Worm (Caenorhabditis elegans): ENCODE data around the gene abi-1.
A peak's percentile ranks its signal among the peaks of the same experiment; 100 is the strongest.

The abi-1 gene

ce11 chrIII:5730041-5730440, 37.5 kb upstream of the abi-1 start:
- no peak for TF ChIP-seq pha-4 (tag; optimal IDR thresholded peaks at IDR 0.05)

ce11 chrIII:5729367-5729766, 36.8 kb upstream of the abi-1 start:
- TF ChIP-seq lin-39 (tag; optimal IDR thresholded peaks at IDR 0.05) (no peak), nhr-25 (tag; optimal IDR thresholded peaks at IDR 0.05) (no peak), mml-1 (tag; optimal IDR thresholded peaks at IDR 0.05) (no peak), unc-39 (tag; optimal IDR thresholded peaks at IDR 0.05) (no peak), eor-1 (tag; optimal IDR thresholded peaks at IDR 0.05) (no peak), ceh-82 (tag; optimal IDR thresholded peaks at IDR 0.05) (no peak), nhr-237 (tag; optimal IDR thresholded peaks at IDR 0.05) (no peak), tbx-2 (tag; optimal IDR thresholded peaks at IDR 0.05) (no peak), snpc-4 (tag; optimal IDR thresholded peaks at IDR 0.05) (no peak), fos-1 (tag; optimal IDR thresholded peaks at IDR 0.05) (no peak), hmg-11 (tag; optimal IDR thresholded peaks at IDR 0.05) (no peak), egl-27 (tag; optimal IDR thresholded peaks at IDR 0.05) (no peak), fkh-10 (GFP tag; optimal IDR thresholded peaks at IDR 0.05) (no peak), elt-2 (tag; optimal IDR thresholded peaks at IDR 0.05) (no peak), nhr-12 (tag; optimal IDR thresholded peaks at IDR 0.05) (no peak), aly-2 (tag; optimal IDR thresholded peaks at IDR 0.05) (no peak), nfya-1 (tag; optimal IDR thresholded peaks at IDR 0.05; ENCODE audit: insufficient read depth) (no peak), egl-5 (tag; optimal IDR thresholded peaks at IDR 0.05) (no peak), zag-1 (tag; optimal IDR thresholded peaks at IDR 0.05) (no peak)

ce11 chrIII:5727827-5728226, 35.3 kb upstream of the abi-1 start, which contains the start of gene egg-1:
Gene egg-1, plus strand, starts transcription at chrIII:5728180.
- TF ChIP-seq lsy-12 (tag; optimal IDR thresholded peaks at IDR 0.05) (no peak), ama-1 (optimal IDR thresholded peaks at IDR 0.05) (no peak)

- no peak for TF ChIP-seq hmg-11 (tag; optimal IDR thresholded peaks at IDR 0.05)
- no peak for TF ChIP-seq lin-15B (tag; optimal IDR thresholded peaks at IDR 0.05)
- TF ChIP-seq ZK546.5 (tag; optimal IDR thresholded peaks at IDR 0.05) = no peak
- no peak for TF ChIP-seq egl-5 (tag; optimal IDR thresholded peaks at IDR 0.05)
- no peak for TF ChIP-seq nhr-237 (tag; optimal IDR thresholded peaks at IDR 0.05)
- TF ChIP-seq nhr-43 (tag; optimal IDR thresholded peaks at IDR 0.05; ENCODE audit: poor library complexity, severe bottlenecking) = no peak
- TF ChIP-seq mdl-1 (tag; optimal IDR thresholded peaks at IDR 0.05) = no peak
- TF ChIP-seq ceh-82 (tag; optimal IDR thresholded peaks at IDR 0.05) = no peak
- no peak for TF ChIP-seq lsy-12 (tag; optimal IDR thresholded peaks at IDR 0.05)
- TF ChIP-seq daf-12 (tag; optimal IDR thresholded peaks at IDR 0.05) = no peak
- TF ChIP-seq zag-1 (tag; optimal IDR thresholded peaks at IDR 0.05) = no peak
- no peak for TF ChIP-seq sea-2 (GFP tag; optimal IDR thresholded peaks at IDR 0.05)
These were observed 30.0 kb upstream of the abi-1 start, which contains the start of gene wrm-1 for ce11 chrIII:5722550-5722949. Gene wrm-1, plus strand, starts transcription at chrIII:5722850.

ce11 chrIII:5721888-5722287, 29.3 kb upstream of the abi-1 start:
- no peak for TF ChIP-seq nhr-28 (tag; optimal IDR thresholded peaks at IDR 0.05)
- TF ChIP-seq eor-1 (tag; optimal IDR thresholded peaks at IDR 0.05) = no peak
- TF ChIP-seq lin-39 (tag; optimal IDR thresholded peaks at IDR 0.05) = no peak
- no peak for TF ChIP-seq fkh-2 (tag; optimal IDR thresholded peaks at IDR 0.05)
- TF ChIP-seq hmg-11 (tag; optimal IDR thresholded peaks at IDR 0.05) = peak; percentile 41
- TF ChIP-seq ama-1 (optimal IDR thresholded peaks at IDR 0.05) = no peak
- peak; percentile 87 for TF ChIP-seq pqm-1 (tag; optimal IDR thresholded peaks at IDR 0.05)
- peak; percentile 42 for TF ChIP-seq R02D3.7 (tag; optimal IDR thresholded peaks at IDR 0.05)
- peak; percentile 90 for TF ChIP-seq nhr-43 (tag; optimal IDR thresholded peaks at IDR 0.05; ENCODE audit: poor library complexity, severe bottlenecking)
- TF ChIP-seq ceh-28 (tag; optimal IDR thresholded peaks at IDR 0.05) = peak; percentile 79
- peak; percentile 91 for TF ChIP-seq elt-2 (tag; optimal IDR thresholded peaks at IDR 0.05)
- peak; percentile 52 for TF ChIP-seq lin-15B (tag; optimal IDR thresholded peaks at IDR 0.05)
- peak; percentile 54 for TF ChIP-seq pha-4 (tag; optimal IDR thresholded peaks at IDR 0.05)
- no peak for TF ChIP-seq zag-1 (tag; optimal IDR thresholded peaks at IDR 0.05)
- peak; percentile 85 for TF ChIP-seq snpc-4 (tag; optimal IDR thresholded peaks at IDR 0.05)
- peak; percentile 50 for TF ChIP-seq elt-1 (tag; optimal IDR thresholded peaks at IDR 0.05)
- peak; percentile 74 for TF ChIP-seq nhr-23 (tag; optimal IDR thresholded peaks at IDR 0.05)
- TF ChIP-seq lsy-12 (tag; optimal IDR thresholded peaks at IDR 0.05) = peak; percentile 83
- TF ChIP-seq nhr-25 (tag; optimal IDR thresholded peaks at IDR 0.05) = peak; percentile 24
- TF ChIP-seq jun-1 (tag; optimal IDR thresholded peaks at IDR 0.05) = peak; percentile 22

Data from whole organism, L3 larva.